Worm (Caenorhabditis elegans) whole organism, L4 larva: Measurements from ENCODE around the gene nduf-11.

ENCODE experiments used
- F49E8.2 ChIP-seq: sonication (generic microtip); optimal IDR thresholded peaks from 2 replicates; lab custom pipeline; 2016; ENCODE audit warnings: missing compliant biosample characterization, mild to moderate bottlenecking, missing genetic modification characterization, borderline replicate concordance
- ceh-44 ChIP-seq: fragments of 200-800 bp; sonication (Bioruptor generic); IDR thresholded peaks from 2 replicates; pipeline ENCODE4 v1.3.6; 2022; ENCODE audit warnings: missing genetic modification reagents, missing genetic modification characterization, missing compliant biosample characterization
- dmd-8 ChIP-seq: fragments of 200-800 bp; sonication (Bioruptor generic); IDR thresholded peaks from 2 replicates; pipeline ENCODE4 v1.3.6; 2022; ENCODE audit warnings: missing genetic modification characterization, missing compliant biosample characterization
- gei-8 ChIP-seq: fragments of 200-800 bp; sonication (Bioruptor generic); optimal IDR thresholded peaks from 2 replicates; lab custom pipeline; 2018; ENCODE audit warnings: mild to moderate bottlenecking, missing genetic modification characterization, missing compliant biosample characterization
- jun-1 ChIP-seq: fragments of 150-350 bp; optimal IDR thresholded peaks from 2 replicates; lab custom pipeline; 2014; ENCODE audit warnings: missing biosample characterization, missing genetic modification reagents, missing genetic modification characterization
- lin-15B ChIP-seq: fragments of 150-350 bp; sonication (generic microtip); optimal IDR thresholded peaks from 3 replicates; lab custom pipeline; 2014; ENCODE audit warnings: missing biosample characterization, missing genetic modification characterization
- nhr-11 ChIP-seq: fragments of 150-350 bp; optimal IDR thresholded peaks from 2 replicates; lab custom pipeline; 2014; ENCODE audit warnings: missing biosample characterization, missing genetic modification characterization
- pha-4 ChIP-seq, 2 experiments: fragments of 150-350 bp in 1 of 2; fragments of 200-800 bp in 1 of 2; sonication (Bioruptor generic) in 1 of 2; IDR thresholded peaks in 1 of 2; optimal IDR thresholded peaks in 1 of 2; 2 replicates each; pipeline versions ENCODE4 v1.3.6 to Lab custom; 2014 to 2022; ENCODE audit warnings: missing genetic modification characterization in 2 of 2, missing genetic modification reagents in 2 of 2, missing biosample characterization in 1 of 2, missing compliant biosample characterization in 1 of 2
- php-3 ChIP-seq: fragments of 200-800 bp; sonication (Bioruptor generic); IDR thresholded peaks from 2 replicates; pipeline ENCODE4 v1.3.6; 2022; ENCODE audit warnings: missing genetic modification reagents, missing genetic modification characterization, missing compliant biosample characterization
- snpc-4 ChIP-seq: fragments of 150-350 bp; optimal IDR thresholded peaks from 2 replicates; lab custom pipeline; 2014; ENCODE audit warnings: missing biosample characterization, missing genetic modification characterization
- tra-1 ChIP-seq: fragments of 200-800 bp; sonication (Bioruptor generic); IDR thresholded peaks from 2 replicates; pipeline ENCODE4 v1.3.6; 2022; ENCODE audit warnings: missing genetic modification reagents, missing genetic modification characterization, missing compliant biosample characterization

ce11 chrII:11329021-11329479 lies 16.4 kb downstream of the nduf-11 start, which contains the start of gene tag-180:
- TF ChIP-seq ceh-44 (GFP tag; lab: Robert Waterston, UW) (no peak), gei-8 (no peak), nhr-11 (tag; lab: Kevin White, UChicago) (no peak), F49E8.2 (no peak), php-3 (GFP tag; lab: Robert Waterston, UW) (no peak), lin-15B (tag; lab: Kevin White, UChicago) (no peak), tra-1 (GFP tag; lab: Robert Waterston, UW) (no peak), snpc-4 (tag; lab: Kevin White, UChicago) (no peak), dmd-8 (GFP tag; lab: Robert Waterston, UW) (no peak), pha-4 (GFP tag; IDR thresholded peaks at IDR 0.05; lab: Robert Waterston, UW) (no peak), pha-4 (tag; optimal IDR thresholded peaks at IDR 0.05; lab: Kevin White, UChicago) (no peak), jun-1 (tag; lab: Kevin White, UChicago) (no peak)
